Worm (Caenorhabditis elegans) whole organism, L3 larva: ENCODE measurements around the gene Y54G11A.9.
"Not testable (repeated sequence)": the region's sequence is repeated elsewhere in the genome, so short reads cannot be mapped to it uniquely, and the experiment has no call there.

Experiments
- R02D3.7 ChIP-seq: fragments of 150-350 bp; optimal IDR thresholded peaks from 2 replicates; lab custom pipeline; 2014; ENCODE audit warnings: missing biosample characterization, missing genetic modification characterization
- aly-2 ChIP-seq: fragments of 150-350 bp; optimal IDR thresholded peaks from 2 replicates; lab custom pipeline; 2014; ENCODE audit warnings: missing biosample characterization, missing genetic modification characterization
- ama-1 ChIP-seq: fragments of 150-350 bp; optimal IDR thresholded peaks from 2 replicates; lab custom pipeline; 2018
- egl-27 ChIP-seq: sonication (generic microtip); optimal IDR thresholded peaks from 4 replicates; lab custom pipeline; 2017; ENCODE audit warnings: missing biosample characterization, missing genetic modification reagents, missing genetic modification characterization
- elt-1 ChIP-seq: fragments of 150-350 bp; optimal IDR thresholded peaks from 2 replicates; lab custom pipeline; 2014; ENCODE audit warnings: missing biosample characterization, missing genetic modification characterization
- nhr-11 ChIP-seq: fragments of 150-350 bp; optimal IDR thresholded peaks from 2 replicates; lab custom pipeline; 2014; ENCODE audit warnings: missing biosample characterization, missing genetic modification characterization
- nhr-12 ChIP-seq: fragments of 150-350 bp; optimal IDR thresholded peaks from 2 replicates; lab custom pipeline; 2014; ENCODE audit warnings: missing biosample characterization, missing genetic modification characterization
- ztf-4 ChIP-seq: fragments of 150-350 bp; optimal IDR thresholded peaks from 2 replicates; lab custom pipeline; 2014; ENCODE audit warnings: missing biosample characterization, missing genetic modification characterization

DNA sequence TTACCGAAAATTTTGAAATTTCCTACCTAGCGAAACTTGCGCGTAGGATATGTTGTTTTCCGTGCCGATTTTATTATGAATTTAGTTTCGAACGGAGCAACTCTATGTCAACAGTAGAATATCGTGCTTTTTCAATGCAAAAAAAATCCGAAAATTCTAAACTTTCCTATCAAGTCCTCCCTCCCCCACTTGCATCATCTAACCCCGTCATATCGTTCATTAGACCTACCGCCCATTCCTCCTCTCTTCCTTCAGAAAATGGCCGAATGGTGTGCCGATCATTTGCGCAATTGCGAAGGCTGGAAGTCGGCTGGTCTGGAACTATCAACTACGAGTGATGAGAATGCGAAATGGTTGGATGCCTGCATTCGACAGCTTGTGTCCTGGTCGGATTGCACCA is 49.2 kb downstream of the Y54G11A.9 start, which contains the start of gene Y54G11A.7:
- not testable (repeated sequence) for TF ChIP-seq elt-1 (tag; lab: Kevin White, UChicago); ama-1 (lab: Kevin White, UChicago); aly-2 (tag; lab: Kevin White, UChicago); nhr-11 (tag; lab: Kevin White, UChicago); ztf-4 (tag; lab: Kevin White, UChicago); R02D3.7; nhr-12 (tag; lab: Kevin White, UChicago); egl-27 (tag; lab: Kevin White, UChicago)
